Worm (Caenorhabditis elegans) whole organism, L3 larva: ENCODE measurements around the gene srw-23.

Source experiments
- R02D3.7 ChIP-seq: fragments of 150-350 bp; optimal IDR thresholded peaks from 2 replicates; lab custom pipeline; 2014; ENCODE audit warnings: missing biosample characterization, missing genetic modification characterization
- ZK546.5 ChIP-seq: sonication (generic microtip); optimal IDR thresholded peaks from 2 replicates; lab custom pipeline; 2017; ENCODE audit warnings: missing biosample characterization, missing genetic modification characterization
- aly-2 ChIP-seq: fragments of 150-350 bp; optimal IDR thresholded peaks from 2 replicates; lab custom pipeline; 2014; ENCODE audit warnings: missing biosample characterization, missing genetic modification characterization
- ama-1 ChIP-seq: fragments of 150-350 bp; optimal IDR thresholded peaks from 2 replicates; lab custom pipeline; 2018
- ceh-16 ChIP-seq: sonication (generic microtip); optimal IDR thresholded peaks from 2 replicates; lab custom pipeline; 2017; ENCODE audit warnings: missing biosample characterization, missing genetic modification characterization
- ceh-28 ChIP-seq: fragments of 150-350 bp; optimal IDR thresholded peaks from 2 replicates; lab custom pipeline; 2014; ENCODE audit warnings: missing biosample characterization, missing genetic modification reagents, missing genetic modification characterization
- ceh-82 ChIP-seq: fragments of 150-350 bp; optimal IDR thresholded peaks from 2 replicates; lab custom pipeline; 2014; ENCODE audit warnings: missing biosample characterization, missing genetic modification characterization
- ceh-9 ChIP-seq: sonication (generic microtip); optimal IDR thresholded peaks from 2 replicates; lab custom pipeline; 2018; ENCODE audit warnings: missing biosample characterization, missing genetic modification characterization
- daf-12 ChIP-seq: fragments of 150-350 bp; optimal IDR thresholded peaks from 2 replicates; lab custom pipeline; 2014; ENCODE audit warnings: missing biosample characterization, missing genetic modification reagents, missing genetic modification characterization
- egl-27 ChIP-seq: sonication (generic microtip); optimal IDR thresholded peaks from 4 replicates; lab custom pipeline; 2017; ENCODE audit warnings: missing biosample characterization, missing genetic modification reagents, missing genetic modification characterization
- egl-5 ChIP-seq: fragments of 150-350 bp; optimal IDR thresholded peaks from 2 replicates; lab custom pipeline; 2017; ENCODE audit warnings: missing biosample characterization, missing genetic modification reagents, missing genetic modification characterization, inconsistent platforms
- elt-1 ChIP-seq: fragments of 150-350 bp; optimal IDR thresholded peaks from 2 replicates; lab custom pipeline; 2014; ENCODE audit warnings: missing biosample characterization, missing genetic modification characterization
- elt-2 ChIP-seq: sonication (generic microtip); optimal IDR thresholded peaks from 2 replicates; lab custom pipeline; 2016; ENCODE audit warnings: missing genetic modification reagents, mild to moderate bottlenecking, missing genetic modification characterization, missing compliant biosample characterization
- elt-3 ChIP-seq, 3 experiments: fragments of 150-350 bp in 1 of 3; sonication (generic microtip) in 2 of 3; optimal IDR thresholded peaks; 2 replicates in 2 of 3; 4 replicates in 1 of 3; lab custom pipeline; 2014 to 2017; ENCODE audit warnings: missing biosample characterization in 3 of 3, missing genetic modification characterization in 3 of 3
- eor-1 ChIP-seq, 2 experiments: fragments of 150-350 bp; optimal IDR thresholded peaks; 2 replicates each; lab custom pipeline; 2014 to 2018; ENCODE audit warnings: missing biosample characterization in 2 of 2, missing genetic modification characterization in 2 of 2
- fkh-10 ChIP-seq: sonication (generic microtip); optimal IDR thresholded peaks from 2 replicates; lab custom pipeline; 2017; ENCODE audit warnings: missing biosample characterization, missing genetic modification reagents, missing genetic modification characterization
- fkh-2 ChIP-seq: fragments of 150-350 bp; optimal IDR thresholded peaks from 2 replicates; lab custom pipeline; 2014; ENCODE audit warnings: missing biosample characterization, missing genetic modification reagents, missing genetic modification characterization
- fos-1 ChIP-seq: fragments of 150-350 bp; optimal IDR thresholded peaks from 2 replicates; lab custom pipeline; 2014; ENCODE audit warnings: missing biosample characterization, missing genetic modification characterization
- hmg-11 ChIP-seq: sonication (generic microtip); optimal IDR thresholded peaks from 2 replicates; lab custom pipeline; 2016; ENCODE audit warnings: missing genetic modification characterization, missing compliant biosample characterization
- lin-15B ChIP-seq: fragments of 150-350 bp; optimal IDR thresholded peaks from 2 replicates; lab custom pipeline; 2014; ENCODE audit warnings: missing biosample characterization, missing genetic modification characterization
- lin-39 ChIP-seq: fragments of 150-350 bp; optimal IDR thresholded peaks from 2 replicates; lab custom pipeline; 2018; ENCODE audit warnings: missing biosample characterization, missing genetic modification reagents, missing genetic modification characterization
- mdl-1 ChIP-seq: fragments of 150-350 bp; optimal IDR thresholded peaks from 2 replicates; lab custom pipeline; 2014; ENCODE audit warnings: missing biosample characterization, missing genetic modification characterization
- mml-1 ChIP-seq: fragments of 150-350 bp; sonication (generic microtip); optimal IDR thresholded peaks from 3 replicates; lab custom pipeline; 2014; ENCODE audit warnings: missing biosample characterization, missing genetic modification characterization
- nfya-1 ChIP-seq: sonication (generic microtip); optimal IDR thresholded peaks from 2 replicates; lab custom pipeline; 2017; ENCODE audit warnings: missing genetic modification characterization, mild to moderate bottlenecking, missing compliant biosample characterization, antibody characterized with exemption, moderate library complexity; ENCODE audit not compliant: insufficient read depth
- nhr-11 ChIP-seq: fragments of 150-350 bp; optimal IDR thresholded peaks from 2 replicates; lab custom pipeline; 2014; ENCODE audit warnings: missing biosample characterization, missing genetic modification characterization
- nhr-12 ChIP-seq: fragments of 150-350 bp; optimal IDR thresholded peaks from 2 replicates; lab custom pipeline; 2014; ENCODE audit warnings: missing biosample characterization, missing genetic modification characterization
- nhr-25 ChIP-seq: sonication (generic microtip); optimal IDR thresholded peaks from 2 replicates; lab custom pipeline; 2017; ENCODE audit warnings: missing biosample characterization, missing genetic modification characterization
- nhr-28 ChIP-seq: fragments of 150-350 bp; optimal IDR thresholded peaks from 2 replicates; lab custom pipeline; 2014; ENCODE audit warnings: missing biosample characterization, missing genetic modification characterization
- nhr-43 ChIP-seq: sonication (generic microtip); optimal IDR thresholded peaks from 2 replicates; lab custom pipeline; 2016; ENCODE audit warnings: mild to moderate bottlenecking, missing genetic modification characterization, missing compliant biosample characterization; ENCODE audit not compliant: poor library complexity, severe bottlenecking
- nhr-67 ChIP-seq: fragments of 150-350 bp; optimal IDR thresholded peaks from 2 replicates; lab custom pipeline; 2014; ENCODE audit warnings: missing biosample characterization, missing genetic modification characterization
- nhr-76 ChIP-seq: fragments of 150-350 bp; sonication (generic microtip); optimal IDR thresholded peaks from 5 replicates; lab custom pipeline; 2014; ENCODE audit warnings: missing biosample characterization, missing genetic modification characterization
- nhr-77 ChIP-seq: fragments of 150-350 bp; optimal IDR thresholded peaks from 2 replicates; lab custom pipeline; 2014; ENCODE audit warnings: missing biosample characterization, missing genetic modification characterization
- pha-4 ChIP-seq: fragments of 150-350 bp; optimal IDR thresholded peaks from 2 replicates; lab custom pipeline; 2014; ENCODE audit warnings: missing biosample characterization, missing genetic modification reagents, missing genetic modification characterization
- pqm-1 ChIP-seq: fragments of 150-350 bp; optimal IDR thresholded peaks from 2 replicates; lab custom pipeline; 2017; ENCODE audit warnings: missing biosample characterization, missing genetic modification characterization, inconsistent platforms
- skn-1 ChIP-seq: fragments of 150-350 bp; optimal IDR thresholded peaks from 2 replicates; lab custom pipeline; 2014; ENCODE audit warnings: missing biosample characterization, missing genetic modification characterization
- snpc-4 ChIP-seq: fragments of 150-350 bp; optimal IDR thresholded peaks from 2 replicates; lab custom pipeline; 2014; ENCODE audit warnings: missing biosample characterization, missing genetic modification characterization
- tbx-2 ChIP-seq: sonication (generic microtip); optimal IDR thresholded peaks from 2 replicates; lab custom pipeline; 2016; ENCODE audit warnings: mild to moderate bottlenecking, missing genetic modification characterization, missing compliant biosample characterization
- unc-39 ChIP-seq: sonication (generic microtip); optimal IDR thresholded peaks from 4 replicates; lab custom pipeline; 2017; ENCODE audit warnings: missing biosample characterization, missing genetic modification characterization
- unc-62 ChIP-seq: fragments of 150-350 bp; sonication (generic microtip); optimal IDR thresholded peaks from 4 replicates; lab custom pipeline; 2014; ENCODE audit warnings: missing biosample characterization, missing genetic modification reagents, missing genetic modification characterization
- zag-1 ChIP-seq: fragments of 150-350 bp; optimal IDR thresholded peaks from 2 replicates; lab custom pipeline; 2014; ENCODE audit warnings: missing biosample characterization, missing genetic modification characterization
- ztf-11 ChIP-seq: fragments of 150-350 bp; optimal IDR thresholded peaks from 2 replicates; lab custom pipeline; 2014; ENCODE audit warnings: missing biosample characterization, missing genetic modification characterization
- ztf-4 ChIP-seq: fragments of 150-350 bp; optimal IDR thresholded peaks from 2 replicates; lab custom pipeline; 2014; ENCODE audit warnings: missing biosample characterization, missing genetic modification characterization

Gene srw-23

ce11 chrV:16899355-16899754 lies 25.6 kb downstream of the srw-23 start, which contains the start of gene fbxa-45:
Gene fbxa-45 (minus strand): TSS chrV:16899455.
- TF ChIP-seq ztf-4 (no peak), lin-39 (tag; lab: Kevin White, UChicago) (no peak), nhr-11 (tag; lab: Kevin White, UChicago) (no peak), zag-1 (no peak), nfya-1 (no peak), fos-1 (tag; lab: Kevin White, UChicago) (no peak), ztf-11 (tag; lab: Kevin White, UChicago) (no peak), ceh-16 (tag; lab: Kevin White, UChicago) (no peak), ceh-28 (tag; lab: Kevin White, UChicago) (no peak), tbx-2 (no peak), nhr-77 (tag; lab: Kevin White, UChicago) (no peak), egl-5 (tag; lab: Kevin White, UChicago) (no peak), mdl-1 (no peak), nhr-12 (no peak), R02D3.7 (no peak), egl-27 (tag; lab: Kevin White, UChicago) (no peak), fkh-10 (GFP tag; lab: Kevin White, UChicago) (no peak), mml-1 (tag; lab: Kevin White, UChicago) (no peak), pha-4 (tag; lab: Kevin White, UChicago) (no peak), ceh-9 (no peak)

ce11 chrV:16902726-16903125 lies 29.0 kb downstream of the srw-23 start, which contains the start of gene srd-68:
Gene srd-68 (minus strand): TSS chrV:16902826.
- TF ChIP-seq ZK546.5 (tag; lab: Kevin White, UChicago) (no peak), ceh-28 (tag; lab: Kevin White, UChicago) (no peak), unc-62 (GFP tag; lab: Kevin White, UChicago) (no peak), unc-39 (no peak), nfya-1 (no peak), elt-1 (tag; lab: Kevin White, UChicago) (no peak), daf-12 (tag; lab: Kevin White, UChicago) (no peak), nhr-25 (tag; lab: Kevin White, UChicago) (no peak), nhr-43 (no peak), pqm-1 (tag; lab: Kevin White, UChicago) (no peak), ztf-4 (no peak), nhr-12 (no peak), nhr-28 (no peak), tbx-2 (no peak), ama-1 (no peak), nhr-11 (tag; lab: Kevin White, UChicago) (no peak), lin-39 (tag; lab: Kevin White, UChicago) (no peak)
- TF ChIP-seq, all 47 proteins: peak for 0

ce11 chrV:16904612-16905011 lies 30.9 kb downstream of the srw-23 start, which contains the start of gene nhr-262:
Gene nhr-262 (plus strand): TSS chrV:16904912.
- TF ChIP-seq ama-1: no peak
- no peak for TF ChIP-seq R02D3.7
- TF ChIP-seq mdl-1: no peak
- no peak for TF ChIP-seq nhr-43
- TF ChIP-seq elt-3 (tag; optimal IDR thresholded peaks at IDR 0.05; lab: Kevin White, UChicago): no peak
- no peak for TF ChIP-seq fkh-2 (tag; lab: Kevin White, UChicago)
- no peak for TF ChIP-seq tbx-2

- TF ChIP-seq hmg-11 (tag; lab: Kevin White, UChicago) (no peak), nhr-76 (tag; lab: Kevin White, UChicago) (no peak), nhr-67 (tag; lab: Kevin White, UChicago) (no peak), aly-2 (tag; lab: Kevin White, UChicago) (no peak), nfya-1 (no peak), ztf-4 (no peak), ztf-11 (tag; lab: Kevin White, UChicago) (no peak), zag-1 (no peak), nhr-11 (tag; lab: Kevin White, UChicago) (no peak), eor-1 (tag; optimal IDR thresholded peaks at IDR 0.05; lab: Kevin White, UChicago) (no peak), nhr-25 (tag; lab: Kevin White, UChicago) (no peak), elt-2 (tag; lab: Kevin White, UChicago) (no peak), ceh-82 (tag; lab: Kevin White, UChicago) (no peak), elt-1 (tag; lab: Kevin White, UChicago) (no peak), skn-1 (tag; lab: Kevin White, UChicago) (no peak), lin-15B (tag; lab: Kevin White, UChicago) (no peak), lin-39 (tag; lab: Kevin White, UChicago) (no peak), tbx-2 (no peak), snpc-4 (tag; lab: Kevin White, UChicago) (no peak)
Measured at ce11 chrV:16909871-16910270, 36.1 kb downstream of the srw-23 start, which contains the start of gene F09C6.16. Gene F09C6.16 (minus strand): TSS chrV:16909971.
